Fruit fly (Drosophila melanogaster): ENCODE measurements around the gene CG31157.

- TF ChIP-seq CG34406 (GFP tag; optimal IDR thresholded peaks at IDR 0.05) (no peak), Blimp-1 (GFP tag; optimal IDR thresholded peaks at IDR 0.05) (no peak), CG4318 (GFP tag; optimal IDR thresholded peaks at IDR 0.05) (no peak)
Measured at dm6 chr3R:13011621-13011963, 35.9 kb upstream of the CG31157 start, which contains the start of gene CtBP.

Measured in whole organism, prepupa.